Fruit fly (Drosophila melanogaster): ENCODE results near the gene Vps15.

The Vps15 gene

DNA sequence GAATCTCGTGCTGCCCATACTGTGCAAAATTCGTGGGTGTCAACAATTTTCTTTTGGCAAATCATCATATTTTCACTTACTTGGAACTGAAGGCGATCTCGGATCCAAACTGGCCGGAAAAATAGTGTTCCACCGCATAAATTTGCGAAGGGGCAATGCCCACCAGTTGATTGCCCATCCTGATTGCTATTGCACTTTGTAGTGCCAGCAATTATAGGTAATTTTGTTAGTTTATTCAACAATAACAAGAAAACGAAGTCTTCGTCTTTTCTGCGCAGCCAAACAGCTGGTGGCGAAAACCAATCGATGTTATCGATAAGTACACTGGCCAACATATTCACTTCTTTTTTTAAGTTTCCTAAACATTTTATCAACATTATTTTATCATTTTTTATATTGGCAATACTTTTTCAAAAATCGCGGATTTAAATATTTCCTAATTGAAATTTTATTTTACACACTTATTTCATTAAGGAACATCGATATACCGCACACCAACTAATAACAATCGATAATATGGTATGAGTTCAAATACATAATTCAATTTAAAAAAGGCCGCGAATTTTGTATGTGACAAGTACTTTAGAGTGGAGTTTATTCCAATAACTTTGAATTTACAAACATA lies at the start of gene Vps15 (continued):
- peak; percentile 24 for TF ChIP-seq Vsx1 (GFP tag; optimal IDR thresholded peaks at IDR 0.05)
- TF ChIP-seq pita (GFP tag; optimal IDR thresholded peaks at IDR 0.05): no peak
- peak; percentile 32; the same call in 1 of the 2 replicates for TF ChIP-seq CG43689 (GFP tag; IDR thresholded peaks at IDR 0.05)
- peak; percentile 23 for TF ChIP-seq CG16863 (GFP tag; optimal IDR thresholded peaks at IDR 0.05)
- peak; percentile 44 for TF ChIP-seq CG7786 (GFP tag; optimal IDR thresholded peaks at IDR 0.05)
- TF ChIP-seq CG1647 (GFP tag; optimal IDR thresholded peaks at IDR 0.05): peak; percentile 53
- peak; percentile 68 for TF ChIP-seq Mes4 (GFP tag; optimal IDR thresholded peaks at IDR 0.05)
- no peak for TF ChIP-seq Adf1 (GFP tag; IDR thresholded peaks at IDR 0.05)
- peak; percentile 21 for TF ChIP-seq CG17802 (tag; optimal IDR thresholded peaks at IDR 0.05)
- TF ChIP-seq Sox100B (GFP tag; optimal IDR thresholded peaks at IDR 0.05): peak; percentile 58
- no peak; the same call in 2 of the 3 replicates for TF ChIP-seq croc (GFP tag; conservative IDR thresholded peaks at IDR 0.05)
- peak; percentile 61 for TF ChIP-seq CG7372 (GFP tag; IDR thresholded peaks at IDR 0.05)
- peak; percentile 77 for TF ChIP-seq slbo (GFP tag; IDR thresholded peaks at IDR 0.05)
- peak; percentile 77 for TF ChIP-seq CG4424 (GFP tag; optimal IDR thresholded peaks at IDR 0.05)
- TF ChIP-seq CG11504 (tag; optimal IDR thresholded peaks at IDR 0.05): peak; percentile 82
- peak; percentile 78 for TF ChIP-seq CG9817 (tag; optimal IDR thresholded peaks at IDR 0.05)
- TF ChIP-seq HLH3B (GFP tag; IDR thresholded peaks at IDR 0.05): peak; percentile 76
- peak; percentile 73 for TF ChIP-seq MBD-R2 (GFP tag; IDR thresholded peaks at IDR 0.05)
- TF ChIP-seq Stat92E (GFP tag; optimal IDR thresholded peaks at IDR 0.05): peak in 1 of 3 experiments; percentile 77
- peak; percentile 74 for TF ChIP-seq CG15514 (GFP tag; optimal IDR thresholded peaks at IDR 0.05)
- peak; percentile 57 for TF ChIP-seq disco-r (GFP tag; optimal IDR thresholded peaks at IDR 0.05)
- peak; percentile 64 for TF ChIP-seq twi (tag; optimal IDR thresholded peaks at IDR 0.05)
- peak; percentile 77 for TF ChIP-seq abd-A (tag; optimal IDR thresholded peaks at IDR 0.05)
- no peak for TF ChIP-seq seq (GFP tag; IDR thresholded peaks at IDR 0.05)
- TF ChIP-seq Hmx (GFP tag; optimal IDR thresholded peaks at IDR 0.05): peak; percentile 70
- TF ChIP-seq shn (GFP tag; optimal IDR thresholded peaks at IDR 0.05): peak; percentile 1
- peak; percentile 53 for TF ChIP-seq NK7.1 (GFP tag; optimal IDR thresholded peaks at IDR 0.05)
- TF ChIP-seq CG42726 (GFP tag; IDR thresholded peaks at IDR 0.05; ENCODE audit: partially characterized antibody): no peak
- no peak for TF ChIP-seq tio (GFP tag; optimal IDR thresholded peaks at IDR 0.05)
- TF ChIP-seq CG10274 (GFP tag; optimal IDR thresholded peaks at IDR 0.05): no peak
- peak; percentile 84 for TF ChIP-seq vnd (GFP tag; IDR thresholded peaks at IDR 0.05; ENCODE audit: partially characterized antibody)
- peak; percentile 72 for TF ChIP-seq dmrt11E (tag; optimal IDR thresholded peaks at IDR 0.05)
- no peak for TF ChIP-seq CG6813 (GFP tag; optimal IDR thresholded peaks at IDR 0.05)
- TF ChIP-seq BtbVII (GFP tag; optimal IDR thresholded peaks at IDR 0.05): peak; percentile 42
- TF ChIP-seq Aef1 (GFP tag; IDR thresholded peaks at IDR 0.05): peak; percentile 65; the same call in 2 of the 3 replicates
- TF ChIP-seq CG8281 (tag; optimal IDR thresholded peaks at IDR 0.05): peak; percentile 43
- TF ChIP-seq CG14667 (GFP tag; IDR thresholded peaks at IDR 0.05): peak; percentile 46; the same call in 1 of the 2 replicates
- TF ChIP-seq Dip2 (GFP tag; IDR thresholded peaks at IDR 0.05): no peak
- TF ChIP-seq CG34422 (GFP tag; IDR thresholded peaks at IDR 0.05): peak; percentile 54; the same call in 1 of the 3 replicates
- 0 out of 2 replicates have a peak, but pooled peaks have one; percentile 25 for TF ChIP-seq CG11696 (GFP tag; IDR thresholded peaks at IDR 0.05)
- TF ChIP-seq gsb (GFP tag; IDR thresholded peaks at IDR 0.05): no peak
- TF ChIP-seq ttk (GFP tag; IDR thresholded peaks at IDR 0.05): peak; percentile 67; the same call in 1 of the 2 replicates
- 0 out of 3 replicates have a peak, but pooled peaks have one; percentile 5 for TF ChIP-seq CG11456 (GFP tag; IDR thresholded peaks at IDR 0.05)
- TF ChIP-seq grau (tag; optimal IDR thresholded peaks at IDR 0.05): peak; percentile 86
- TF ChIP-seq CG14860 (GFP tag; IDR thresholded peaks at IDR 0.05; ENCODE audit: partially characterized antibody): peak; percentile 87
- TF ChIP-seq Hr78 (GFP tag; optimal IDR thresholded peaks at IDR 0.05): peak in 1 of 2 experiments; percentile 49
- TF ChIP-seq hth (optimal IDR thresholded peaks at IDR 0.05): no peak
- peak; percentile 91 for TF ChIP-seq Scr (GFP tag; IDR thresholded peaks at IDR 0.05; ENCODE audit: partially characterized antibody)
- peak; percentile 40 for TF ChIP-seq CG12219 (GFP tag; optimal IDR thresholded peaks at IDR 0.05)

Data from whole organism, embryonic.